Worm (Caenorhabditis elegans): ENCODE results near the gene T19C4.24.

T19C4.24 gene

DNA sequence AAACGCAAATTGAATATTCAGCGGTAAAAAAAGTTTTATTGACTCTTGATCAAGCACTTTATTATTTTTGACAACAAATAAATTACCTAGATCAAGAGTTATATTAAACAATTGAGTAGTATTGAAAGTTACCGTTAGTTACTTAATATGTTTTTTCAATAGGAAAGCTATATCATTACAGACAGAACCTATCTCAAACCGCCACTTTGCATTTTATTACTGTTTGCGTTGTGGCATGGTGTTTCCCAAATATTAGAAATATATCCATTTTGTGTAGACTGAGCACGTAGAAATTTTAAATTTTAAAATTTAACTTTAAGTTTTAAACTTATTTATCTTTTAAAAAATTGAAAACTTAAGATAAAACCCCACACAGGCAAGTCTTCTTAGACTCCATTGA is 42.4 kb downstream of the T19C4.24 start:
- TF ChIP-seq ahr-1 (tag; optimal IDR thresholded peaks at IDR 0.05) (no peak), hlh-30 (tag; optimal IDR thresholded peaks at IDR 0.05; ENCODE audit: insufficient read depth) (no peak), ceh-19 (GFP tag; optimal IDR thresholded peaks at IDR 0.05) (no peak), Y22D7AL.16 (tag; optimal IDR thresholded peaks at IDR 0.05) (no peak), hlh-15 (tag; optimal IDR thresholded peaks at IDR 0.05) (no peak), ceh-2 (tag; optimal IDR thresholded peaks at IDR 0.05) (no peak), lim-6 (tag; optimal IDR thresholded peaks at IDR 0.05) (no peak), ztf-16 (tag; optimal IDR thresholded peaks at IDR 0.05) (no peak), ets-4 (tag; optimal IDR thresholded peaks at IDR 0.05) (no peak), pros-1 (tag; optimal IDR thresholded peaks at IDR 0.05) (no peak), ceh-34 (tag; optimal IDR thresholded peaks at IDR 0.05) (no peak), hlh-8 (tag; optimal IDR thresholded peaks at IDR 0.05) (no peak), ceh-48 (tag; optimal IDR thresholded peaks at IDR 0.05) (no peak), pha-2 (tag; optimal IDR thresholded peaks at IDR 0.05) (no peak), lin-11 (tag; optimal IDR thresholded peaks at IDR 0.05) (no peak), ama-1 (optimal IDR thresholded peaks at IDR 0.05) (no peak), rnt-1 (tag; optimal IDR thresholded peaks at IDR 0.05) (no peak)

ce11 chrV:11098599-11098998 is 48.2 kb downstream of the T19C4.24 start, which contains the start of gene cdkl-1:
cdkl-1 (plus strand) TSS chrV:11098899.
- TF ChIP-seq nhr-232 (tag; optimal IDR thresholded peaks at IDR 0.05) (no peak), unc-86 (tag; optimal IDR thresholded peaks at IDR 0.05) (no peak), ama-1 (optimal IDR thresholded peaks at IDR 0.05) (no peak), madf-2 (tag; optimal IDR thresholded peaks at IDR 0.05) (no peak), ceh-14 (tag; optimal IDR thresholded peaks at IDR 0.05) (no peak)

All from whole organism, late embryonic.